Worm (Caenorhabditis elegans): ENCODE measurements around the gene dpy-11.

ce11 chrV:6485109-6485508, 29.9 kb downstream of the dpy-11 start:
- no peak for TF ChIP-seq nhr-237 (tag; optimal IDR thresholded peaks at IDR 0.05)
- TF ChIP-seq ZK546.5 (tag; optimal IDR thresholded peaks at IDR 0.05), result no peak
- no peak for TF ChIP-seq tag-97 (GFP tag; IDR thresholded peaks at IDR 0.05)
- no peak for TF ChIP-seq ces-1 (GFP tag; optimal IDR thresholded peaks at IDR 0.05)
- TF ChIP-seq ama-1 (optimal IDR thresholded peaks at IDR 0.05), result no peak

Data from whole organism, L4 larva.